Fruit fly (Drosophila melanogaster) whole organism, embryonic: ENCODE measurements around the gene CG34269.
A peak's percentile ranks its signal among the peaks of the same experiment; 100 is the strongest.

Source experiments
- Aef1 ChIP-seq: fragments of 200-800 bp; sonication (Bioruptor generic); IDR thresholded peaks from 3 replicates; pipeline ENCODE4 v1.3.6; 2022; ENCODE audit warnings: missing biosample characterization, missing genetic modification characterization
- BtbVII ChIP-seq: fragments of 200-800 bp; sonication (Bioruptor generic); optimal IDR thresholded peaks from 3 replicates; lab custom pipeline; 2017; ENCODE audit warnings: missing biosample characterization, mild to moderate bottlenecking, missing genetic modification characterization
- C15 ChIP-seq: fragments of 200-800 bp; sonication (Bioruptor generic); IDR thresholded peaks from 3 replicates; pipeline ENCODE4 v1.3.6; 2022; ENCODE audit warnings: missing biosample characterization, missing genetic modification characterization
- CG10979 ChIP-seq: fragments of 200-800 bp; sonication (Bioruptor generic); optimal IDR thresholded peaks from 2 replicates; lab custom pipeline; 2018; ENCODE audit warnings: missing biosample characterization, mild to moderate bottlenecking, missing genetic modification characterization, moderate library complexity
- CG11695 ChIP-seq: fragments of 200-800 bp; sonication (Bioruptor generic); IDR thresholded peaks from 3 replicates; pipeline ENCODE4 v1.3.6; 2022; ENCODE audit warnings: missing biosample characterization, missing genetic modification characterization
- CG1233 ChIP-seq: fragments of 200-800 bp; sonication (Bioruptor generic); optimal IDR thresholded peaks from 4 replicates; lab custom pipeline; 2018; ENCODE audit warnings: missing biosample characterization, mild to moderate bottlenecking, missing genetic modification characterization
- CG13424 ChIP-seq: fragments of 200-800 bp; sonication (Bioruptor generic); optimal IDR thresholded peaks from 2 replicates; lab custom pipeline; 2019; ENCODE audit warnings: missing biosample characterization, mild to moderate bottlenecking, missing genetic modification characterization, moderate library complexity
- CG15073 ChIP-seq: fragments of 200-800 bp; sonication (Bioruptor generic); optimal IDR thresholded peaks from 2 replicates; lab custom pipeline; 2016; ENCODE audit warnings: missing biosample characterization, missing genetic modification characterization
- CG1603 ChIP-seq: fragments of 200-800 bp; sonication (Bioruptor generic); optimal IDR thresholded peaks from 2 replicates; lab custom pipeline; 2019; ENCODE audit warnings: missing biosample characterization, mild to moderate bottlenecking, missing genetic modification characterization, moderate library complexity
- CG2120 ChIP-seq: fragments of 200-800 bp; sonication (Bioruptor generic); optimal IDR thresholded peaks from 3 replicates; lab custom pipeline; 2016; ENCODE audit warnings: missing biosample characterization, missing genetic modification characterization
- CG31441 ChIP-seq: fragments of 200-800 bp; sonication (Bioruptor generic); IDR thresholded peaks from 2 replicates; pipeline ENCODE4 v1.3.6; 2022; ENCODE audit warnings: missing biosample characterization, missing genetic modification characterization
- CG3281 ChIP-seq: fragments of 200-800 bp; sonication (Bioruptor generic); optimal IDR thresholded peaks from 3 replicates; lab custom pipeline; 2017; ENCODE audit warnings: missing biosample characterization, mild to moderate bottlenecking, missing genetic modification characterization
- CG4282 ChIP-seq: fragments of 200-800 bp; sonication (Bioruptor generic); optimal IDR thresholded peaks from 2 replicates; lab custom pipeline; 2016; ENCODE audit warnings: missing biosample characterization, missing genetic modification characterization
- CG6683 ChIP-seq: fragments of 200-800 bp; sonication (Bioruptor generic); optimal IDR thresholded peaks from 2 replicates; lab custom pipeline; 2017; ENCODE audit warnings: missing biosample characterization, mild to moderate bottlenecking, missing genetic modification characterization, missing genetic modification reagents
- CG6689 ChIP-seq: fragments of 200-800 bp; sonication (Bioruptor generic); IDR thresholded peaks from 2 replicates; pipeline ENCODE4 v1.3.6; 2022; ENCODE audit warnings: missing biosample characterization, missing genetic modification characterization
- CG7745 ChIP-seq: fragments of 200-800 bp; sonication (Bioruptor generic); optimal IDR thresholded peaks from 2 replicates; lab custom pipeline; 2018; ENCODE audit warnings: missing biosample characterization, mild to moderate bottlenecking, missing genetic modification characterization, moderate library complexity
- CG7987 ChIP-seq: fragments of 200-800 bp; sonication (Bioruptor generic); optimal IDR thresholded peaks from 2 replicates; lab custom pipeline; 2018; ENCODE audit warnings: missing biosample characterization, mild to moderate bottlenecking, missing genetic modification characterization, moderate library complexity
- CG8281 ChIP-seq: fragments of 200-800 bp; sonication (Bioruptor generic); optimal IDR thresholded peaks from 2 replicates; lab custom pipeline; 2018; ENCODE audit warnings: missing biosample characterization, mild to moderate bottlenecking, missing genetic modification characterization, moderate library complexity
- CG8388 ChIP-seq: fragments of 200-800 bp; sonication (Bioruptor generic); optimal IDR thresholded peaks from 2 replicates; lab custom pipeline; 2019; ENCODE audit warnings: missing biosample characterization, mild to moderate bottlenecking, missing genetic modification characterization, moderate library complexity
- CrebB ChIP-seq: fragments of 200-800 bp; sonication (Bioruptor generic); optimal IDR thresholded peaks from 3 replicates; lab custom pipeline; 2018; ENCODE audit warnings: missing biosample characterization, mild to moderate bottlenecking, missing genetic modification characterization
- Deaf1 ChIP-seq: fragments of 200-800 bp; optimal IDR thresholded peaks from 3 replicates; lab custom pipeline; 2019; ENCODE audit warnings: missing biosample characterization, mild to moderate bottlenecking, missing genetic modification characterization, moderate library complexity
- Fer3 ChIP-seq: fragments of 200-800 bp; sonication (Bioruptor generic); optimal IDR thresholded peaks from 2 replicates; lab custom pipeline; 2018; ENCODE audit warnings: missing biosample characterization, mild to moderate bottlenecking, missing genetic modification characterization, moderate library complexity
- H2.0 ChIP-seq: fragments of 200-800 bp; sonication (Bioruptor generic); IDR thresholded peaks from 2 replicates; pipeline ENCODE4 v1.3.6; 2022; ENCODE audit warnings: missing biosample characterization, missing genetic modification characterization
- HHEX ChIP-seq: fragments of 200-800 bp; sonication (Bioruptor generic); optimal IDR thresholded peaks from 3 replicates; lab custom pipeline; 2017; ENCODE audit warnings: missing biosample characterization, mild to moderate bottlenecking, missing genetic modification characterization, missing genetic modification reagents
- Mad ChIP-seq: fragments of 200-800 bp; sonication (Bioruptor generic); optimal IDR thresholded peaks from 2 replicates; lab custom pipeline; 2016; ENCODE audit warnings: missing biosample characterization, missing genetic modification characterization
- NC2α ChIP-seq: fragments of 200-800 bp; sonication (Bioruptor generic); optimal IDR thresholded peaks from 2 replicates; lab custom pipeline; 2016; ENCODE audit warnings: missing biosample characterization, missing genetic modification characterization
- Side ChIP-seq: fragments of 200-800 bp; sonication (Bioruptor generic); optimal IDR thresholded peaks from 2 replicates; lab custom pipeline; 2016; ENCODE audit warnings: missing biosample characterization, missing genetic modification characterization
- Sox100B ChIP-seq: fragments of 200-800 bp; sonication (Bioruptor generic); optimal IDR thresholded peaks from 3 replicates; lab custom pipeline; 2018; ENCODE audit warnings: missing biosample characterization, mild to moderate bottlenecking, missing genetic modification characterization
- Spps ChIP-seq: fragments of 200-800 bp; sonication (Bioruptor generic); optimal IDR thresholded peaks from 2 replicates; lab custom pipeline; 2018; ENCODE audit warnings: missing biosample characterization, mild to moderate bottlenecking, missing genetic modification characterization
- Ssrp ChIP-seq: fragments of 200-800 bp; sonication (Bioruptor generic); optimal IDR thresholded peaks from 2 replicates; lab custom pipeline; 2018; ENCODE audit warnings: missing biosample characterization, mild to moderate bottlenecking, missing genetic modification characterization, moderate library complexity
- Usf ChIP-seq: fragments of 200-800 bp; sonication (Bioruptor generic); optimal IDR thresholded peaks from 2 replicates; lab custom pipeline; 2017; ENCODE audit warnings: missing genotype, missing biosample characterization, missing genetic modification characterization
- ase ChIP-seq: fragments of 200-800 bp; sonication (Bioruptor generic); IDR thresholded peaks from 3 replicates; pipeline ENCODE4 v1.3.6; 2022; ENCODE audit warnings: missing biosample characterization, missing genetic modification characterization
- ash1 ChIP-seq: fragments of 200-800 bp; sonication (Bioruptor generic); optimal IDR thresholded peaks from 2 replicates; lab custom pipeline; 2018; ENCODE audit warnings: missing biosample characterization, mild to moderate bottlenecking, missing genetic modification characterization
- dimm ChIP-seq: fragments of 200-800 bp; sonication (Bioruptor generic); IDR thresholded peaks from 2 replicates; pipeline ENCODE4 v1.3.6; 2022; ENCODE audit warnings: missing biosample characterization, missing genetic modification characterization
- dmrt11E ChIP-seq: fragments of 200-800 bp; sonication (Bioruptor generic); optimal IDR thresholded peaks from 3 replicates; lab custom pipeline; 2018; ENCODE audit warnings: missing biosample characterization, mild to moderate bottlenecking, missing genetic modification characterization, moderate library complexity
- emc ChIP-seq: fragments of 200-800 bp; sonication (Bioruptor generic); optimal IDR thresholded peaks from 2 replicates; lab custom pipeline; 2016; ENCODE audit warnings: missing biosample characterization, missing genetic modification characterization
- eve ChIP-seq, 2 experiments: fragments of >200 bp; optimal IDR thresholded peaks; 2 replicates each; lab custom pipeline; 2017; ENCODE audit warnings: missing biosample characterization in 2 of 2, missing genetic modification characterization in 2 of 2
- mam ChIP-seq: fragments of 200-800 bp; sonication (Bioruptor generic); optimal IDR thresholded peaks from 3 replicates; lab custom pipeline; 2016; ENCODE audit warnings: missing biosample characterization, missing genetic modification characterization
- nau ChIP-seq: fragments of 200-800 bp; sonication (Bioruptor generic); optimal IDR thresholded peaks from 3 replicates; lab custom pipeline; 2017; ENCODE audit warnings: missing biosample characterization, mild to moderate bottlenecking, missing genetic modification characterization, missing genetic modification reagents
- onecut ChIP-seq: fragments of 200-800 bp; sonication (Bioruptor generic); IDR thresholded peaks from 2 replicates; pipeline ENCODE4 v1.3.6; 2022; ENCODE audit warnings: missing biosample characterization, missing genetic modification characterization
- pros ChIP-seq: fragments of 200-800 bp; sonication (Bioruptor generic); optimal IDR thresholded peaks from 3 replicates; lab custom pipeline; 2019; ENCODE audit warnings: missing biosample characterization, mild to moderate bottlenecking, missing genetic modification characterization, moderate library complexity
- pzg ChIP-seq: fragments of 200-800 bp; sonication (Bioruptor generic); optimal IDR thresholded peaks from 3 replicates; lab custom pipeline; 2018; ENCODE audit warnings: missing biosample characterization, mild to moderate bottlenecking, missing genetic modification characterization, moderate library complexity
- rib ChIP-seq: fragments of 200-800 bp; sonication (Bioruptor generic); IDR thresholded peaks from 2 replicates; pipeline ENCODE4 v1.3.6; 2022; ENCODE audit warnings: missing biosample characterization, missing genetic modification characterization
- sd ChIP-seq: fragments of 200-800 bp; sonication (Bioruptor generic); optimal IDR thresholded peaks from 3 replicates; lab custom pipeline; 2018; ENCODE audit warnings: missing biosample characterization, mild to moderate bottlenecking, missing genetic modification characterization, moderate library complexity
- stc ChIP-seq: fragments of 200-800 bp; sonication (Bioruptor generic); IDR thresholded peaks from 2 replicates; pipeline ENCODE4 v1.3.6; 2022; ENCODE audit warnings: missing biosample characterization, missing genetic modification characterization
- tin ChIP-seq: fragments of 200-800 bp; sonication (Bioruptor generic); optimal IDR thresholded peaks from 3 replicates; lab custom pipeline; 2016; ENCODE audit warnings: missing biosample characterization, missing genetic modification characterization
- tio ChIP-seq: fragments of 200-800 bp; sonication (Bioruptor generic); optimal IDR thresholded peaks from 2 replicates; lab custom pipeline; 2017; ENCODE audit warnings: missing biosample characterization, missing genetic modification characterization, inconsistent platforms
- vnd ChIP-seq: fragments of 200-800 bp; sonication (Bioruptor generic); IDR thresholded peaks from 3 replicates; pipeline ENCODE4 v1.3.6; 2022; ENCODE audit warnings: missing biosample characterization, missing genetic modification characterization; ENCODE audit not compliant: partially characterized antibody

Gene CG34269

dm6 chr3L:545512-546161 is 17.5 kb downstream of the CG34269 start (continued):
- TF ChIP-seq CG6683 (GFP tag; lab: Kevin White, UChicago) (peak; percentile 49), HHEX (GFP tag; lab: Kevin White, UChicago) (peak; percentile 67), Fer3 (tag; lab: Kevin White, UChicago) (peak; percentile 76), CG1233 (GFP tag; lab: Kevin White, UChicago) (peak; percentile 6), CG11695 (GFP tag; lab: Robert Waterston, UW) (peak; percentile 46; the same call in 2 of the 3 replicates), Side (GFP tag; lab: Kevin White, UChicago) (peak; percentile 60), CG8388 (peak; percentile 0), CG2120 (GFP tag; lab: Kevin White, UChicago) (peak; percentile 93), CG13424 (tag; lab: Kevin White, UChicago) (peak; percentile 64), CG1603 (tag; lab: Kevin White, UChicago) (peak; percentile 59), rib (GFP tag; lab: Robert Waterston, UW) (peak; percentile 70), CG15073 (GFP tag; lab: Kevin White, UChicago) (no peak), Usf (GFP tag; lab: Kevin White, UChicago) (no peak), pzg (no peak), NC2α (GFP tag; lab: Kevin White, UChicago) (peak; percentile 38), Sox100B (GFP tag; lab: Kevin White, UChicago) (peak; percentile 20), nau (GFP tag; lab: Kevin White, UChicago) (peak; percentile 23), dmrt11E (tag; lab: Kevin White, UChicago) (no peak), C15 (GFP tag; lab: Robert Waterston, UW) (0 out of 3 replicates have a peak, but pooled peaks have one; percentile 51), tin (GFP tag; lab: Kevin White, UChicago) (peak; percentile 43), dimm (GFP tag; lab: Robert Waterston, UW) (0 out of 2 replicates have a peak, but pooled peaks have one; percentile 6), pros (GFP tag; lab: Kevin White, UChicago) (no peak), Deaf1 (peak; percentile 55), CG7987 (GFP tag; lab: Kevin White, UChicago) (peak; percentile 26), vnd (GFP tag; lab: Robert Waterston, UW) (no peak), Ssrp (peak; percentile 24), CG31441 (peak; percentile 42; the same call in 1 of the 2 replicates), CrebB (tag; lab: Kevin White, UChicago) (peak; percentile 57), eve (GFP tag; optimal IDR thresholded peaks at IDR 0.05; lab: Kevin White, UChicago) (peak in 1 of 2 experiments; percentile 29), Mad (peak; percentile 57), Aef1 (GFP tag; lab: Robert Waterston, UW) (peak; percentile 68), onecut (GFP tag; lab: Robert Waterston, UW) (peak; percentile 35; the same call in 1 of the 2 replicates), ase (GFP tag; lab: Robert Waterston, UW) (peak; percentile 58; the same call in 1 of the 3 replicates), stc (0 out of 2 replicates have a peak, but pooled peaks have one; percentile 33), sd (peak; percentile 24), emc (peak; percentile 10), BtbVII (GFP tag; lab: Kevin White, UChicago) (peak; percentile 70), CG10979 (tag; lab: Kevin White, UChicago) (peak; percentile 25), CG8281 (peak; percentile 14), CG4282 (GFP tag; lab: Kevin White, UChicago) (peak; percentile 8), H2.0 (peak; percentile 51), CG3281 (GFP tag; lab: Kevin White, UChicago) (peak; percentile 67), CG7745 (tag; lab: Kevin White, UChicago) (no peak), tio (GFP tag; lab: Kevin White, UChicago) (peak; percentile 8), mam (GFP tag; lab: Kevin White, UChicago) (peak; percentile 76), Spps (tag; lab: Kevin White, UChicago) (no peak), ash1 (GFP tag; lab: Kevin White, UChicago) (peak; percentile 37), CG6689 (GFP tag; lab: Robert Waterston, UW) (peak; percentile 43)
